Worm (Caenorhabditis elegans) whole organism, late embryonic: ENCODE results near the gene srbc-38.

ENCODE experiments used
- F13H6.1 ChIP-seq: sonication (generic microtip); optimal IDR thresholded peaks from 2 replicates; lab custom pipeline; 2016; ENCODE audit warnings: missing genetic modification characterization, missing compliant biosample characterization
- ama-1 ChIP-seq: fragments of 150-350 bp; optimal IDR thresholded peaks from 2 replicates; lab custom pipeline; 2014
- ceh-34 ChIP-seq: sonication (generic microtip); optimal IDR thresholded peaks from 2 replicates; lab custom pipeline; 2016; ENCODE audit warnings: mild to moderate bottlenecking, missing genetic modification characterization, missing compliant biosample characterization
- che-1 ChIP-seq: sonication (generic microtip); optimal IDR thresholded peaks from 2 replicates; lab custom pipeline; 2016; ENCODE audit warnings: mild to moderate bottlenecking, missing genetic modification characterization, missing compliant biosample characterization
- hlh-30 ChIP-seq: sonication (generic microtip); optimal IDR thresholded peaks from 2 replicates; lab custom pipeline; 2017; ENCODE audit warnings: antibody characterized with exemption, missing genetic modification characterization, missing compliant biosample characterization; ENCODE audit not compliant: insufficient read depth
- mec-3 ChIP-seq: sonication (generic microtip); optimal IDR thresholded peaks from 2 replicates; lab custom pipeline; 2016; ENCODE audit warnings: borderline replicate concordance, missing genetic modification characterization, missing compliant biosample characterization
- nhr-11 ChIP-seq: fragments of 150-350 bp; optimal IDR thresholded peaks from 2 replicates; lab custom pipeline; 2014; ENCODE audit warnings: missing biosample characterization, missing genetic modification characterization
- pag-3 ChIP-seq: sonication (generic microtip); optimal IDR thresholded peaks from 2 replicates; lab custom pipeline; 2016; ENCODE audit warnings: missing compliant biosample characterization, missing genetic modification characterization, borderline replicate concordance
- pha-4 ChIP-seq: fragments of 150-350 bp; optimal IDR thresholded peaks from 2 replicates; lab custom pipeline; 2018; ENCODE audit warnings: missing biosample characterization, missing genetic modification reagents, missing genetic modification characterization
- sdc-2 ChIP-seq: sonication (generic microtip); optimal IDR thresholded peaks from 2 replicates; lab custom pipeline; 2016; ENCODE audit warnings: missing genotype, missing genetic modification characterization, missing compliant biosample characterization
- syd-9 ChIP-seq: sonication (generic microtip); optimal IDR thresholded peaks from 2 replicates; lab custom pipeline; 2016; ENCODE audit warnings: mild to moderate bottlenecking, missing genetic modification characterization, moderate library complexity, missing compliant biosample characterization
- unc-86 ChIP-seq: sonication (generic microtip); optimal IDR thresholded peaks from 2 replicates; lab custom pipeline; 2016; ENCODE audit warnings: missing genetic modification characterization, missing compliant biosample characterization
- zip-5 ChIP-seq: sonication (generic microtip); optimal IDR thresholded peaks from 2 replicates; lab custom pipeline; 2016; ENCODE audit warnings: missing genetic modification characterization, missing compliant biosample characterization

- TF ChIP-seq F13H6.1 (no peak), unc-86 (tag; lab: Kevin White, UChicago) (no peak), ama-1 (lab: Kevin White, UChicago) (peak; percentile 26), hlh-30 (tag; lab: Kevin White, UChicago) (no peak), pha-4 (tag; lab: Kevin White, UChicago) (no peak), nhr-11 (tag; lab: Kevin White, UChicago) (no peak), syd-9 (no peak), ceh-34 (no peak), pag-3 (tag; lab: Kevin White, UChicago) (no peak), mec-3 (no peak), che-1 (tag; lab: Kevin White, UChicago) (no peak), zip-5 (tag; lab: Kevin White, UChicago) (no peak), sdc-2 (tag; lab: Kevin White, UChicago) (no peak)
Observed at ce11 chrV:723895-724352, 16.9 kb downstream of the srbc-38 start, which contains the start of gene fbxb-72.
